Worm (Caenorhabditis elegans) whole organism, L1 larva: ENCODE measurements around the gene chil-14.

Experiments
- C04F5.9 ChIP-seq: sonication (generic microtip); optimal IDR thresholded peaks from 2 replicates; lab custom pipeline; 2016; ENCODE audit warnings: missing genetic modification characterization, missing compliant biosample characterization
- C16A3.4 ChIP-seq: fragments of 150-350 bp; optimal IDR thresholded peaks from 2 replicates; lab custom pipeline; 2014; ENCODE audit warnings: missing biosample characterization, missing genetic modification characterization
- F16B12.6 ChIP-seq: fragments of 150-350 bp; optimal IDR thresholded peaks from 2 replicates; lab custom pipeline; 2014; ENCODE audit warnings: missing biosample characterization, missing genetic modification characterization
- Y116A8C.19 ChIP-seq: sonication (generic microtip); optimal IDR thresholded peaks from 2 replicates; lab custom pipeline; 2016; ENCODE audit warnings: missing compliant biosample characterization, missing genetic modification characterization, borderline replicate concordance
- ama-1 ChIP-seq: fragments of 150-350 bp; optimal IDR thresholded peaks from 2 replicates; lab custom pipeline; 2014
- blmp-1 ChIP-seq: fragments of 150-350 bp; optimal IDR thresholded peaks from 2 replicates; lab custom pipeline; 2014; ENCODE audit warnings: missing biosample characterization, missing genetic modification characterization
- ceh-63 ChIP-seq: fragments of 200-800 bp; sonication (Bioruptor generic); optimal IDR thresholded peaks from 2 replicates; lab custom pipeline; 2018; ENCODE audit warnings: mild to moderate bottlenecking, missing genetic modification characterization, missing compliant biosample characterization
- ceh-88 ChIP-seq: fragments of 200-800 bp; sonication (Bioruptor generic); IDR thresholded peaks from 2 replicates; pipeline ENCODE4 v1.3.6; 2022; ENCODE audit warnings: missing genetic modification characterization, missing compliant biosample characterization
- ceh-90 ChIP-seq: sonication (generic microtip); optimal IDR thresholded peaks from 2 replicates; lab custom pipeline; 2016; ENCODE audit warnings: missing genetic modification characterization, missing compliant biosample characterization
- ces-1 ChIP-seq: fragments of 150-350 bp; optimal IDR thresholded peaks from 2 replicates; lab custom pipeline; 2014; ENCODE audit warnings: missing biosample characterization, missing genetic modification reagents, missing genetic modification characterization
- dpl-1 ChIP-seq, 3 experiments: fragments of 150-350 bp in 2 of 3; sonication (generic microtip) in 1 of 3; optimal IDR thresholded peaks; 2 replicates each; lab custom pipeline; 2014 to 2017; ENCODE audit warnings: missing biosample characterization in 3 of 3, missing genetic modification characterization in 3 of 3, missing genetic modification reagents in 3 of 3
- dsc-1 ChIP-seq: sonication (generic microtip); optimal IDR thresholded peaks from 2 replicates; lab custom pipeline; 2016; ENCODE audit warnings: mild to moderate bottlenecking, missing genetic modification characterization, missing compliant biosample characterization
- efl-1 ChIP-seq, 4 experiments: fragments of 150-350 bp; optimal IDR thresholded peaks in 3 of 4; peaks in 1 of 4; 1 replicate in 1 of 4; 2 replicates in 3 of 4; lab custom pipeline; 2014; ENCODE audit warnings: missing biosample characterization in 2 of 4, missing genetic modification characterization in 2 of 4, missing genetic modification reagents in 2 of 4
- efl-3 ChIP-seq: fragments of 200-800 bp; sonication (Bioruptor generic); optimal IDR thresholded peaks from 2 replicates; lab custom pipeline; 2018; ENCODE audit warnings: mild to moderate bottlenecking, missing genetic modification characterization, missing compliant biosample characterization
- egl-13 ChIP-seq: sonication (generic microtip); optimal IDR thresholded peaks from 2 replicates; lab custom pipeline; 2016; ENCODE audit warnings: missing genotype, missing genetic modification reagents, missing genetic modification characterization, missing compliant biosample characterization
- fkh-10 ChIP-seq: sonication (generic microtip); optimal IDR thresholded peaks from 2 replicates; lab custom pipeline; 2017; ENCODE audit warnings: missing biosample characterization, missing genetic modification reagents, missing genetic modification characterization
- fkh-4 ChIP-seq: sonication (generic microtip); optimal IDR thresholded peaks from 2 replicates; lab custom pipeline; 2016; ENCODE audit warnings: missing compliant biosample characterization, missing genetic modification characterization, borderline replicate concordance
- fkh-8 ChIP-seq: sonication (generic microtip); optimal IDR thresholded peaks from 2 replicates; lab custom pipeline; 2016; ENCODE audit warnings: mild to moderate bottlenecking, missing genetic modification characterization, missing compliant biosample characterization
- grh-1 ChIP-seq: fragments of 200-800 bp; sonication (Bioruptor generic); IDR thresholded peaks from 2 replicates; pipeline ENCODE4 v1.3.6; 2022; ENCODE audit warnings: missing genetic modification reagents, missing genetic modification characterization, missing compliant biosample characterization
- jun-1 ChIP-seq: fragments of 150-350 bp; optimal IDR thresholded peaks from 2 replicates; lab custom pipeline; 2014; ENCODE audit warnings: missing biosample characterization, missing genetic modification reagents, missing genetic modification characterization
- lin-13 ChIP-seq: fragments of 150-350 bp; optimal IDR thresholded peaks from 2 replicates; lab custom pipeline; 2014; ENCODE audit warnings: missing biosample characterization, missing genetic modification reagents, missing genetic modification characterization
- lin-14 ChIP-seq: fragments of 200-800 bp; sonication (Bioruptor generic); optimal IDR thresholded peaks from 2 replicates; lab custom pipeline; 2018; ENCODE audit warnings: mild to moderate bottlenecking, missing genetic modification characterization, moderate library complexity, missing compliant biosample characterization
- lin-15B ChIP-seq: fragments of 150-350 bp; sonication (generic microtip); optimal IDR thresholded peaks from 3 replicates; lab custom pipeline; 2014; ENCODE audit warnings: missing biosample characterization, missing genetic modification characterization
- lin-35 ChIP-seq, 2 experiments: fragments of 150-350 bp; optimal IDR thresholded peaks; 2 replicates each; lab custom pipeline; 2014; ENCODE audit warnings: missing biosample characterization in 2 of 2, missing genetic modification characterization in 2 of 2, missing genetic modification reagents in 2 of 2
- lin-39 ChIP-seq: fragments of 150-350 bp; optimal IDR thresholded peaks from 2 replicates; lab custom pipeline; 2014; ENCODE audit warnings: missing biosample characterization, missing genetic modification reagents, missing genetic modification characterization
- mab-9 ChIP-seq: fragments of 200-800 bp; sonication (Bioruptor generic); IDR thresholded peaks from 2 replicates; pipeline ENCODE4 v1.3.6; 2022; ENCODE audit warnings: missing genetic modification reagents, missing genetic modification characterization, missing compliant biosample characterization
- nhr-12 ChIP-seq: sonication (generic microtip); optimal IDR thresholded peaks from 2 replicates; lab custom pipeline; 2017; ENCODE audit warnings: missing biosample characterization, missing genetic modification characterization
- nhr-19 ChIP-seq: fragments of 200-800 bp; sonication (Bioruptor generic); conservative IDR thresholded peaks from 2 replicates; pipeline ENCODE4 v1.3.6; 2022; ENCODE audit warnings: missing genetic modification characterization, missing compliant biosample characterization
- nhr-20 ChIP-seq: sonication (generic microtip); optimal IDR thresholded peaks from 2 replicates; lab custom pipeline; 2016; ENCODE audit warnings: mild to moderate bottlenecking, missing genetic modification characterization, missing compliant biosample characterization
- nhr-28 ChIP-seq: fragments of 150-350 bp; optimal IDR thresholded peaks from 2 replicates; lab custom pipeline; 2014; ENCODE audit warnings: missing biosample characterization, missing genetic modification characterization
- nhr-47 ChIP-seq: sonication (generic microtip); optimal IDR thresholded peaks from 2 replicates; lab custom pipeline; 2016; ENCODE audit warnings: mild to moderate bottlenecking, missing genetic modification characterization, moderate library complexity, missing compliant biosample characterization
- nhr-71 ChIP-seq: sonication (generic microtip); optimal IDR thresholded peaks from 2 replicates; lab custom pipeline; 2016; ENCODE audit warnings: mild to moderate bottlenecking, missing genetic modification characterization, moderate library complexity, missing compliant biosample characterization
- nhr-77 ChIP-seq: fragments of 150-350 bp; optimal IDR thresholded peaks from 2 replicates; lab custom pipeline; 2014; ENCODE audit warnings: missing biosample characterization, missing genetic modification characterization
- nhr-84 ChIP-seq: sonication (generic microtip); optimal IDR thresholded peaks from 2 replicates; lab custom pipeline; 2017; ENCODE audit warnings: missing biosample characterization, missing genetic modification characterization
- nhr-90 ChIP-seq: sonication (generic microtip); optimal IDR thresholded peaks from 2 replicates; lab custom pipeline; 2016; ENCODE audit warnings: mild to moderate bottlenecking, missing genetic modification characterization, missing compliant biosample characterization; ENCODE audit not compliant: poor library complexity
- pag-3 ChIP-seq: sonication (generic microtip); optimal IDR thresholded peaks from 2 replicates; lab custom pipeline; 2017; ENCODE audit warnings: missing genetic modification characterization, mild to moderate bottlenecking, missing compliant biosample characterization, antibody characterized with exemption, borderline replicate concordance; ENCODE audit not compliant: insufficient read depth
- snpc-4 ChIP-seq: fragments of 150-350 bp; optimal IDR thresholded peaks from 2 replicates; lab custom pipeline; 2014; ENCODE audit warnings: missing biosample characterization, missing genetic modification characterization
- snu-23 ChIP-seq: sonication (generic microtip); optimal IDR thresholded peaks from 2 replicates; lab custom pipeline; 2016; ENCODE audit warnings: missing genetic modification characterization, missing compliant biosample characterization
- sox-4 ChIP-seq: sonication (generic microtip); optimal IDR thresholded peaks from 2 replicates; lab custom pipeline; 2016; ENCODE audit warnings: missing genetic modification characterization, missing compliant biosample characterization
- unc-30 ChIP-seq: sonication (generic microtip); optimal IDR thresholded peaks from 2 replicates; lab custom pipeline; 2017; ENCODE audit warnings: missing biosample characterization, missing genetic modification characterization
- unc-86 ChIP-seq: sonication (generic microtip); optimal IDR thresholded peaks from 2 replicates; lab custom pipeline; 2016; ENCODE audit warnings: missing genetic modification characterization, missing compliant biosample characterization
- zag-1 ChIP-seq: fragments of 150-350 bp; optimal IDR thresholded peaks from 2 replicates; lab custom pipeline; 2014; ENCODE audit warnings: missing biosample characterization, missing genetic modification characterization
- zip-4 ChIP-seq: fragments of 200-800 bp; sonication (Bioruptor generic); optimal IDR thresholded peaks from 2 replicates; lab custom pipeline; 2018; ENCODE audit warnings: mild to moderate bottlenecking, missing genetic modification characterization, moderate library complexity, missing compliant biosample characterization

The chil-14 gene

DNA sequence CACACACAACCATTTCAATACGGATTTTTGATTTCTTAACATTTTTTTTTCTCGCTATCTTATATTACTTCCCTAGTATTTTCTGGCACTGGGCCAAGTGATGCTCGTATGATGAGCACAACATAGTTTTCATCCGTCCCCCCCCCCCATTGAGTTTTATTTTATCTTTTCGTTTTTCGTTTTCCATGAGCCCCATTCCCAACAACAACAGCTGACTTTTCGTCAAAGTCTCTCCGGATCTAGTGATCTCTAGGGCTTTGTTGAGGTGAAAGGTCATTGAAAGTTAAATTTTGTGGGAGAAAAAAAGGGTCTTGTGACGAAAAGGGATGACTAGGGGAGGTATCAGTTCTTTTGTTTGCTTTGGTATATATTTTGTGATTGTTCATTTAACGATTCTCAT lies 26.0 kb downstream of the chil-14 start (continued):
- TF ChIP-seq nhr-20 (peak; percentile 58), Y116A8C.19 (tag; lab: Kevin White, UChicago) (no peak), unc-30 (tag; lab: Kevin White, UChicago) (no peak), grh-1 (GFP tag; lab: Robert Waterston, UW) (no peak), efl-1 (optimal IDR thresholded peaks at IDR 0.05; lab: Kevin White, UChicago) (peak in 1 of 2 experiments; percentile 29), efl-1 (GFP tag; optimal IDR thresholded peaks at IDR 0.05 in 1 of 2; lab: Kevin White, UChicago) (peak in 1 of 2 experiments; percentile 83), nhr-47 (tag; lab: Kevin White, UChicago) (no peak), nhr-28 (tag; lab: Kevin White, UChicago) (no peak), lin-13 (GFP tag; lab: Kevin White, UChicago) (no peak), efl-3 (no peak), ceh-63 (GFP tag; lab: Kevin White, UChicago) (no peak), F16B12.6 (tag; lab: Kevin White, UChicago) (no peak), fkh-8 (tag; lab: Kevin White, UChicago) (no peak), ceh-88 (GFP tag; lab: Robert Waterston, UW) (no peak), fkh-4 (no peak), lin-35 (GFP tag; optimal IDR thresholded peaks at IDR 0.05; lab: Kevin White, UChicago) (no peak), pag-3 (tag; lab: Kevin White, UChicago) (peak; percentile 20), unc-86 (tag; lab: Kevin White, UChicago) (no peak), snpc-4 (tag; lab: Kevin White, UChicago) (no peak), nhr-84 (tag; lab: Kevin White, UChicago) (no peak), sox-4 (tag; lab: Kevin White, UChicago) (no peak), C16A3.4 (tag; lab: Kevin White, UChicago) (no peak), ama-1 (lab: Kevin White, UChicago) (no peak), nhr-19 (peak; percentile 74), nhr-90 (no peak), dpl-1 (GFP tag; optimal IDR thresholded peaks at IDR 0.05; lab: Kevin White, UChicago) (no peak), C04F5.9 (tag; lab: Kevin White, UChicago) (no peak), ceh-90 (tag; lab: Kevin White, UChicago) (no peak), lin-14 (GFP tag; lab: Kevin White, UChicago) (peak; percentile 97), nhr-71 (peak; percentile 88), nhr-77 (tag; lab: Kevin White, UChicago) (no peak), snu-23 (GFP tag; lab: Kevin White, UChicago) (peak; percentile 41), nhr-12 (no peak), lin-39 (peak; percentile 63), lin-15B (tag; lab: Kevin White, UChicago) (no peak), zip-4 (GFP tag; lab: Kevin White, UChicago) (no peak), jun-1 (tag; lab: Kevin White, UChicago) (no peak), zag-1 (tag; lab: Kevin White, UChicago) (no peak)
- TF ChIP-seq, all 84 proteins: peak for 16

ce11 chrV:1481742-1482141 lies 26.9 kb downstream of the chil-14 start, which contains the start of gene C38C3.4:
Gene C38C3.4 (plus strand): TSS chrV:1482042.
- TF ChIP-seq blmp-1 (tag; lab: Kevin White, UChicago), result no peak
- no peak for TF ChIP-seq ceh-88 (GFP tag; lab: Robert Waterston, UW)
- no peak for TF ChIP-seq dsc-1
- TF ChIP-seq mab-9 (GFP tag; lab: Robert Waterston, UW), result no peak
- TF ChIP-seq F16B12.6 (tag; lab: Kevin White, UChicago), result no peak

ce11 chrV:1486031-1486430 lies 31.2 kb downstream of the chil-14 start:
- TF ChIP-seq fkh-10 (peak; percentile 94), lin-14 (GFP tag; lab: Kevin White, UChicago) (peak; percentile 84), ces-1 (GFP tag; lab: Kevin White, UChicago) (peak; percentile 76), egl-13 (tag; lab: Kevin White, UChicago) (no peak)
